Fruit fly (Drosophila melanogaster): ENCODE results near the gene CG32631.

DNA sequence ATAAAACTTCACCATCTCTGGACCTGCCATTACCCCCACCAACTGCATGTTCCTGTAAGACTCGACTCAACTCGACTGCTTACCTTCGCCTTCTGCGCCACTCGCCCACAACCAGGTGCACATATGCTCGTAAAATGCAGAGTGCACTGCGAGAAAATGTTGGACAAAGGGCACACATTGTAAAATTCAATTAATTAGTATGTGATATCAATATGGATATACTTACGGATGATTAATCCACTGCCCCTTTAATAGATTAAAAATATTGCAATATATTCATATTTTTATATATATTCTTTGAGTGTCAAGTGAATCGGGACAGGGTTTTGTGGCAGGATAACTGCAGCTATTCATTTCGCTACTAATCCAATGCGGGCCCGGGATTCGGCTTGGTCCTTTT, 19.5 kb upstream of the CG32631 start:
- TF ChIP-seq OdsH (GFP tag; optimal IDR thresholded peaks at IDR 0.05), result peak; percentile 6
- no peak for TF ChIP-seq pan (optimal IDR thresholded peaks at IDR 0.05)
- no peak for TF ChIP-seq dsf (GFP tag; optimal IDR thresholded peaks at IDR 0.05; ENCODE audit: borderline replicate concordance)
- peak; percentile 2 for TF ChIP-seq rgr (GFP tag; optimal IDR thresholded peaks at IDR 0.05)
- peak; percentile 17 for TF ChIP-seq psq (GFP tag; optimal IDR thresholded peaks at IDR 0.05)
- no peak for TF ChIP-seq Vsx2 (GFP tag; optimal IDR thresholded peaks at IDR 0.05; ENCODE audit: partially characterized antibody)
- TF ChIP-seq h (GFP tag; optimal IDR thresholded peaks at IDR 0.05), result peak; percentile 31
